Fruit fly (Drosophila melanogaster): ENCODE results near the gene btd.

btd gene

dm6 chrX:9687623-9688022 is 6.4 kb upstream of the btd start (continued):
- peak; percentile 86 for TF ChIP-seq CG6654 (GFP tag; optimal IDR thresholded peaks at IDR 0.05)
- TF ChIP-seq CG4617 (GFP tag; optimal IDR thresholded peaks at IDR 0.05; ENCODE audit: borderline replicate concordance), result peak; percentile 69
- peak; percentile 93 for TF ChIP-seq dysf (GFP tag; IDR thresholded peaks at IDR 0.05)
- peak; percentile 93 for TF ChIP-seq CG2202 (tag; optimal IDR thresholded peaks at IDR 0.05)
- peak; percentile 97 for TF ChIP-seq CG32532 (GFP tag; IDR thresholded peaks at IDR 0.05)
- TF ChIP-seq NfI (GFP tag; optimal IDR thresholded peaks at IDR 0.05), result peak; percentile 95
- peak; percentile 95 for TF ChIP-seq CG14014 (GFP tag; IDR thresholded peaks at IDR 0.05)
- TF ChIP-seq seq (GFP tag; IDR thresholded peaks at IDR 0.05), result peak; percentile 94
- peak; percentile 89 for TF ChIP-seq Fer2 (tag; optimal IDR thresholded peaks at IDR 0.05)
- peak; percentile 87 for TF ChIP-seq Mrtf (GFP tag; IDR thresholded peaks at IDR 0.05)
- peak; percentile 96 for TF ChIP-seq Meics (GFP tag; optimal IDR thresholded peaks at IDR 0.05)
- peak; percentile 83 for TF ChIP-seq CG17802 (tag; optimal IDR thresholded peaks at IDR 0.05)
- TF ChIP-seq br (optimal IDR thresholded peaks at IDR 0.05), result no peak
- TF ChIP-seq dm (GFP tag; optimal IDR thresholded peaks at IDR 0.05), result peak; percentile 52
- TF ChIP-seq CG1603 (tag; optimal IDR thresholded peaks at IDR 0.05), result peak; percentile 87
- peak; percentile 98 for TF ChIP-seq CG8924 (tag; optimal IDR thresholded peaks at IDR 0.05)
- peak; percentile 66 for TF ChIP-seq bigmax (GFP tag; optimal IDR thresholded peaks at IDR 0.05)
- TF ChIP-seq CG3407 (GFP tag; optimal IDR thresholded peaks at IDR 0.05), result peak; percentile 92
- peak; percentile 68 for TF ChIP-seq CG42726 (GFP tag; IDR thresholded peaks at IDR 0.05; ENCODE audit: partially characterized antibody)
- peak; percentile 95 for TF ChIP-seq CG13894 (tag; optimal IDR thresholded peaks at IDR 0.05)
- peak; percentile 60 for TF ChIP-seq CG33213 (GFP tag; optimal IDR thresholded peaks at IDR 0.05)
- peak; percentile 84 for TF ChIP-seq CG2889 (GFP tag; IDR thresholded peaks at IDR 0.05)
- peak; percentile 50 for TF ChIP-seq abd-A (tag; optimal IDR thresholded peaks at IDR 0.05)
- TF ChIP-seq Abd-B (GFP tag; optimal IDR thresholded peaks at IDR 0.05), result peak; percentile 90
- peak; percentile 94 for TF ChIP-seq sug (tag; optimal IDR thresholded peaks at IDR 0.05)
- peak; percentile 58 for TF ChIP-seq CG1792 (GFP tag; optimal IDR thresholded peaks at IDR 0.05)
- TF ChIP-seq CG15514 (GFP tag; optimal IDR thresholded peaks at IDR 0.05), result peak; percentile 88
- TF ChIP-seq tgo (GFP tag; IDR thresholded peaks at IDR 0.05), result peak; percentile 93
- TF ChIP-seq Bgb (GFP tag; IDR thresholded peaks at IDR 0.05; ENCODE audit: partially characterized antibody), result no peak
- TF ChIP-seq CG4854 (GFP tag; optimal IDR thresholded peaks at IDR 0.05), result peak; percentile 92
- TF ChIP-seq lov (optimal IDR thresholded peaks at IDR 0.05), result no peak
- peak; percentile 95 for TF ChIP-seq lov (GFP tag; IDR thresholded peaks at IDR 0.05)
- TF ChIP-seq caup (GFP tag; optimal IDR thresholded peaks at IDR 0.05; ENCODE audit: severe bottlenecking), result peak; percentile 96
- TF ChIP-seq crc (GFP tag; optimal IDR thresholded peaks at IDR 0.05), result peak; percentile 77
- TF ChIP-seq cas (GFP tag; IDR thresholded peaks at IDR 0.05), result peak; percentile 84
- TF ChIP-seq CkIIα-i1 (GFP tag; IDR thresholded peaks at IDR 0.05), result peak; percentile 82
- TF ChIP-seq E2f1 (GFP tag; IDR thresholded peaks at IDR 0.05), result peak; percentile 93
- TF ChIP-seq vfl (GFP tag; optimal IDR thresholded peaks at IDR 0.05), result peak; percentile 82
- peak; percentile 90 for TF ChIP-seq CG11085 (GFP tag; IDR thresholded peaks at IDR 0.05)
- TF ChIP-seq CG30403 (GFP tag; optimal IDR thresholded peaks at IDR 0.05), result peak; percentile 93
- TF ChIP-seq Aef1 (GFP tag; IDR thresholded peaks at IDR 0.05), result peak; percentile 87
- peak; percentile 94 for TF ChIP-seq Blimp-1 (GFP tag; optimal IDR thresholded peaks at IDR 0.05)
- peak; percentile 79 for TF ChIP-seq Deaf1 (tag; optimal IDR thresholded peaks at IDR 0.05)
- TF ChIP-seq Scr (GFP tag; IDR thresholded peaks at IDR 0.05; ENCODE audit: partially characterized antibody), result no peak
- TF ChIP-seq CG14860 (GFP tag; IDR thresholded peaks at IDR 0.05; ENCODE audit: partially characterized antibody), result no peak
- TF ChIP-seq CG3838 (GFP tag; optimal IDR thresholded peaks at IDR 0.05), result peak; percentile 83
- peak; percentile 42 for TF ChIP-seq Antp (GFP tag; optimal IDR thresholded peaks at IDR 0.05)
- no peak for TF ChIP-seq fru (optimal IDR thresholded peaks at IDR 0.05)
- peak; percentile 75 for TF ChIP-seq CG10321 (GFP tag; IDR thresholded peaks at IDR 0.05)
- TF ChIP-seq CG1602 (GFP tag; optimal IDR thresholded peaks at IDR 0.05), result peak; percentile 86
- peak; percentile 72 for TF ChIP-seq Lim3 (GFP tag; IDR thresholded peaks at IDR 0.05)
- TF ChIP-seq jigr1 (GFP tag; IDR thresholded peaks at IDR 0.05), result peak; percentile 61; the same call in 1 of the 3 replicates
